Fruit fly (Drosophila melanogaster) whole organism, embryonic: ENCODE data around the gene CG9550.

Source experiments
- BEAF-32 ChIP-seq: fragments of 200-800 bp; sonication (Bioruptor generic); optimal IDR thresholded peaks from 3 replicates; lab custom pipeline; 2017; ENCODE audit warnings: missing biosample characterization, missing genetic modification characterization, mild to moderate bottlenecking, moderate library complexity, missing genetic modification reagents
- CG10209 ChIP-seq: fragments of 200-800 bp; sonication (Bioruptor generic); optimal IDR thresholded peaks from 3 replicates; lab custom pipeline; 2017; ENCODE audit warnings: missing biosample characterization, mild to moderate bottlenecking, missing genetic modification characterization, missing genetic modification reagents
- CG10267 ChIP-seq: fragments of 200-800 bp; sonication (Bioruptor generic); optimal IDR thresholded peaks from 2 replicates; lab custom pipeline; 2018; ENCODE audit warnings: missing biosample characterization, mild to moderate bottlenecking, missing genetic modification characterization, moderate library complexity
- CG12104 ChIP-seq: fragments of 200-800 bp; sonication (Bioruptor generic); optimal IDR thresholded peaks from 3 replicates; lab custom pipeline; 2016; ENCODE audit warnings: missing biosample characterization, missing genetic modification characterization
- CG12391 ChIP-seq: fragments of 200-800 bp; sonication (Bioruptor generic); optimal IDR thresholded peaks from 3 replicates; lab custom pipeline; 2018; ENCODE audit warnings: missing biosample characterization, mild to moderate bottlenecking, missing genetic modification characterization, moderate library complexity
- CG14710 ChIP-seq: fragments of 200-800 bp; sonication (Bioruptor generic); optimal IDR thresholded peaks from 3 replicates; lab custom pipeline; 2019; ENCODE audit warnings: missing biosample characterization, mild to moderate bottlenecking, missing genetic modification characterization, moderate library complexity
- CG15514 ChIP-seq: fragments of 200-800 bp; sonication (Bioruptor generic); optimal IDR thresholded peaks from 3 replicates; lab custom pipeline; 2017; ENCODE audit warnings: missing biosample characterization, missing genetic modification characterization, mild to moderate bottlenecking, moderate library complexity, missing genetic modification reagents
- CG15696 ChIP-seq: fragments of 200-800 bp; sonication (Bioruptor generic); optimal IDR thresholded peaks from 2 replicates; lab custom pipeline; 2019; ENCODE audit warnings: missing biosample characterization, mild to moderate bottlenecking, missing genetic modification characterization, moderate library complexity
- CG17361 ChIP-seq: fragments of 200-800 bp; sonication (Bioruptor generic); IDR thresholded peaks from 3 replicates; pipeline ENCODE4 v1.3.6; 2022; ENCODE audit warnings: missing biosample characterization, missing genetic modification characterization
- CG17829 ChIP-seq: fragments of 200-800 bp; optimal IDR thresholded peaks from 2 replicates; lab custom pipeline; 2019; ENCODE audit warnings: missing biosample characterization, mild to moderate bottlenecking, missing genetic modification characterization, moderate library complexity
- CG18011 ChIP-seq: fragments of 200-800 bp; sonication (Bioruptor generic); optimal IDR thresholded peaks from 2 replicates; lab custom pipeline; 2017; ENCODE audit warnings: missing biosample characterization, missing genetic modification characterization, mild to moderate bottlenecking, moderate library complexity, missing genotype
- CG18262 ChIP-seq: fragments of 200-800 bp; optimal IDR thresholded peaks from 3 replicates; lab custom pipeline; 2019; ENCODE audit warnings: missing biosample characterization, mild to moderate bottlenecking, missing genetic modification characterization, moderate library complexity
- CG18599 ChIP-seq: fragments of 200-800 bp; sonication (Bioruptor generic); optimal IDR thresholded peaks from 3 replicates; lab custom pipeline; 2017; ENCODE audit warnings: missing biosample characterization, missing genetic modification characterization, mild to moderate bottlenecking, moderate library complexity, missing genetic modification reagents
- CG2116 ChIP-seq: fragments of 200-800 bp; sonication (Bioruptor generic); optimal IDR thresholded peaks from 3 replicates; lab custom pipeline; 2018; ENCODE audit warnings: missing biosample characterization, mild to moderate bottlenecking, missing genetic modification characterization
- CG31224 ChIP-seq: fragments of 200-800 bp; sonication (Bioruptor generic); IDR thresholded peaks from 2 replicates; pipeline ENCODE4 v1.3.6; 2022; ENCODE audit warnings: missing biosample characterization, missing genetic modification characterization
- CG34376 ChIP-seq: fragments of 200-800 bp; sonication (Bioruptor generic); optimal IDR thresholded peaks from 2 replicates; lab custom pipeline; 2018; ENCODE audit warnings: missing biosample characterization, mild to moderate bottlenecking, missing genetic modification characterization
- CG3847 ChIP-seq: fragments of 200-800 bp; sonication (Bioruptor generic); IDR thresholded peaks from 2 replicates; pipeline ENCODE4 v1.3.6; 2022; ENCODE audit warnings: missing biosample characterization, missing genetic modification characterization
- CG3995 ChIP-seq: fragments of 200-800 bp; sonication (Bioruptor generic); optimal IDR thresholded peaks from 3 replicates; lab custom pipeline; 2016; ENCODE audit warnings: missing biosample characterization, missing genetic modification characterization
- CG4360 ChIP-seq: fragments of 200-800 bp; sonication (Bioruptor generic); IDR thresholded peaks from 2 replicates; pipeline ENCODE4 v1.3.6; 2022; ENCODE audit warnings: missing biosample characterization, missing genetic modification characterization
- CG4617 ChIP-seq: fragments of 200-800 bp; sonication (Bioruptor generic); optimal IDR thresholded peaks from 3 replicates; lab custom pipeline; 2016; ENCODE audit warnings: missing biosample characterization, missing genetic modification characterization, borderline replicate concordance
- CG6175 ChIP-seq: fragments of 200-800 bp; sonication (Bioruptor generic); IDR thresholded peaks from 3 replicates; pipeline ENCODE4 v1.3.6; 2022; ENCODE audit warnings: missing biosample characterization, missing genetic modification characterization
- CG7928 ChIP-seq: fragments of 200-800 bp; sonication (Bioruptor generic); optimal IDR thresholded peaks from 2 replicates; lab custom pipeline; 2017; ENCODE audit warnings: missing biosample characterization, mild to moderate bottlenecking, missing genetic modification characterization
- CG8924 ChIP-seq: fragments of 200-800 bp; optimal IDR thresholded peaks from 3 replicates; lab custom pipeline; 2019; ENCODE audit warnings: missing biosample characterization, mild to moderate bottlenecking, missing genetic modification characterization, moderate library complexity
- CTCF ChIP-seq: fragments of 200-800 bp; sonication (Bioruptor generic); optimal IDR thresholded peaks from 2 replicates; lab custom pipeline; 2017; ENCODE audit warnings: missing biosample characterization, mild to moderate bottlenecking, missing genetic modification characterization, moderate library complexity
- CoRest ChIP-seq: fragments of 200-800 bp; sonication (Bioruptor generic); optimal IDR thresholded peaks from 3 replicates; lab custom pipeline; 2018; ENCODE audit warnings: missing biosample characterization, mild to moderate bottlenecking, missing genetic modification characterization, moderate library complexity
- D19A ChIP-seq: fragments of 200-800 bp; optimal IDR thresholded peaks from 3 replicates; lab custom pipeline; 2019; ENCODE audit warnings: missing biosample characterization, mild to moderate bottlenecking, missing genetic modification characterization, moderate library complexity
- Dek ChIP-seq: fragments of 200-800 bp; sonication (Bioruptor generic); optimal IDR thresholded peaks from 3 replicates; lab custom pipeline; 2019; ENCODE audit warnings: missing biosample characterization, mild to moderate bottlenecking, missing genetic modification characterization, moderate library complexity
- Dp ChIP-seq: fragments of 200-800 bp; sonication (Bioruptor generic); optimal IDR thresholded peaks from 2 replicates; lab custom pipeline; 2018; ENCODE audit warnings: missing biosample characterization, mild to moderate bottlenecking, missing genetic modification characterization, moderate library complexity
- E2f2 ChIP-seq: fragments of 200-800 bp; sonication (Bioruptor generic); IDR thresholded peaks from 2 replicates; pipeline ENCODE4 v1.3.6; 2022; ENCODE audit warnings: missing biosample characterization, missing genetic modification characterization
- NFAT ChIP-seq: fragments of 200-800 bp; sonication (Bioruptor generic); IDR thresholded peaks from 2 replicates; pipeline ENCODE4 v1.3.6; 2022; ENCODE audit warnings: missing biosample characterization, missing genetic modification characterization
- Nf-YC ChIP-seq: fragments of 200-800 bp; optimal IDR thresholded peaks from 3 replicates; lab custom pipeline; 2019; ENCODE audit warnings: missing biosample characterization, mild to moderate bottlenecking, missing genetic modification characterization, moderate library complexity
- Optix ChIP-seq: fragments of 200-800 bp; sonication (Bioruptor generic); IDR thresholded peaks from 3 replicates; pipeline ENCODE4 v1.3.6; 2022; ENCODE audit warnings: missing biosample characterization, missing genetic modification characterization
- Pdp1 ChIP-seq, 2 experiments: fragments of 200-800 bp; sonication (Bioruptor generic); optimal IDR thresholded peaks; 3 replicates each; lab custom pipeline; 2016; ENCODE audit warnings: missing biosample characterization in 2 of 2, missing genetic modification characterization in 2 of 2, mild to moderate bottlenecking in 1 of 2, moderate library complexity in 1 of 2
- Spps ChIP-seq: fragments of 200-800 bp; sonication (Bioruptor generic); optimal IDR thresholded peaks from 2 replicates; lab custom pipeline; 2018; ENCODE audit warnings: missing biosample characterization, mild to moderate bottlenecking, missing genetic modification characterization
- Vsx1 ChIP-seq: fragments of 200-800 bp; sonication (Bioruptor generic); optimal IDR thresholded peaks from 2 replicates; lab custom pipeline; 2017; ENCODE audit warnings: missing biosample characterization, mild to moderate bottlenecking, missing genetic modification characterization, missing genetic modification reagents
- YL-1 ChIP-seq: fragments of 200-800 bp; sonication (Bioruptor generic); optimal IDR thresholded peaks from 3 replicates; lab custom pipeline; 2017; ENCODE audit warnings: missing biosample characterization, mild to moderate bottlenecking, missing genetic modification characterization
- br ChIP-seq: fragments of >200 bp; optimal IDR thresholded peaks from 2 replicates; lab custom pipeline; 2017
- disco-r ChIP-seq: fragments of 200-800 bp; sonication (Bioruptor generic); optimal IDR thresholded peaks from 2 replicates; lab custom pipeline; 2016; ENCODE audit warnings: missing biosample characterization, missing genetic modification characterization
- exex ChIP-seq: fragments of 200-800 bp; sonication (Bioruptor generic); optimal IDR thresholded peaks from 4 replicates; lab custom pipeline; 2018; ENCODE audit warnings: missing biosample characterization, mild to moderate bottlenecking, missing genetic modification characterization, moderate library complexity
- grau ChIP-seq: fragments of 200-800 bp; optimal IDR thresholded peaks from 3 replicates; lab custom pipeline; 2019; ENCODE audit warnings: missing biosample characterization, mild to moderate bottlenecking, missing genetic modification characterization, moderate library complexity
- knrl ChIP-seq: fragments of 200-800 bp; sonication (Bioruptor generic); IDR thresholded peaks from 3 replicates; pipeline ENCODE4 v1.3.6; 2022; ENCODE audit warnings: missing biosample characterization, missing genetic modification characterization; ENCODE audit not compliant: partially characterized antibody
- maf-S ChIP-seq: fragments of 200-800 bp; sonication (Bioruptor generic); optimal IDR thresholded peaks from 2 replicates; lab custom pipeline; 2016; ENCODE audit warnings: missing biosample characterization, missing genetic modification characterization
- pzg ChIP-seq: fragments of 200-800 bp; sonication (Bioruptor generic); optimal IDR thresholded peaks from 3 replicates; lab custom pipeline; 2018; ENCODE audit warnings: missing biosample characterization, mild to moderate bottlenecking, missing genetic modification characterization, moderate library complexity
- sens ChIP-seq: fragments of 200-800 bp; sonication (Bioruptor generic); peaks from one replicate; lab custom pipeline; 2016; ENCODE audit warnings: missing biosample characterization, missing genetic modification characterization
- sim ChIP-seq: fragments of 200-800 bp; sonication (Bioruptor generic); IDR thresholded peaks from 2 replicates; pipeline ENCODE4 v1.3.6; 2022; ENCODE audit warnings: missing biosample characterization, missing genetic modification characterization
- ssp ChIP-seq: fragments of 200-800 bp; sonication (Bioruptor generic); IDR thresholded peaks from 2 replicates; pipeline ENCODE4 v1.3.6; 2022; ENCODE audit warnings: missing biosample characterization, missing genetic modification characterization
- stwl ChIP-seq: fragments of 200-800 bp; sonication (Bioruptor generic); optimal IDR thresholded peaks from 3 replicates; lab custom pipeline; 2018; ENCODE audit warnings: missing biosample characterization, mild to moderate bottlenecking, missing genetic modification characterization, moderate library complexity
- trem ChIP-seq: fragments of 200-800 bp; optimal IDR thresholded peaks from 3 replicates; lab custom pipeline; 2019; ENCODE audit warnings: missing biosample characterization, mild to moderate bottlenecking, missing genetic modification characterization, moderate library complexity
- unpg ChIP-seq: fragments of 200-800 bp; sonication (Bioruptor generic); optimal IDR thresholded peaks from 3 replicates; lab custom pipeline; 2018; ENCODE audit warnings: missing biosample characterization, mild to moderate bottlenecking, missing genetic modification characterization, moderate library complexity
- wek ChIP-seq: fragments of 200-800 bp; sonication (Bioruptor generic); optimal IDR thresholded peaks from 3 replicates; lab custom pipeline; 2018; ENCODE audit warnings: missing biosample characterization, mild to moderate bottlenecking, missing genetic modification characterization, moderate library complexity
- zen ChIP-seq: fragments of 200-800 bp; sonication (Bioruptor generic); optimal IDR thresholded peaks from 3 replicates; lab custom pipeline; 2018; ENCODE audit warnings: missing biosample characterization, mild to moderate bottlenecking, missing genetic modification characterization, moderate library complexity

CG9550 gene

DNA sequence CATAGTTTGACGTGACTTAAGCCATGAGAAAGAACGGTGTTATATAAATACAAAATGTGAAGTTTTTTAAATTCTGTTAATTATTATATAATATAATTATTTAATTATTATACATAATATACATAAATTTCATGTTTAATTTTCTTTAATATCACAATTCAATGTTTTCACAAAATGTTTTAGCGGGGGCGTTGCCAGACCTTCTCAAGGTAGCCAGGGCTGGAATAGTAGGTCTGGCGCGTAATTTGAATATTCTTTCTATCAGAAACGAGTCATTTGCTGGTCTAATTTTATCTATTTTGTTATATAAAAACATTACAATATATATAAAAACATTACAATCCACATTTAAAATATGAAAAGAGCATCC, 48.5 kb upstream of the CG9550 start, which contains the start of gene Acox3:
Gene Acox3 (minus strand): TSS at position 70 of the 370 bp plus-strand sequence.
- TF ChIP-seq CoRest (tag; lab: Kevin White, UChicago) (peak; percentile 18), CG17829 (peak; percentile 27), CG31224 (GFP tag; lab: Robert Waterston, UW) (no peak), exex (tag; lab: Kevin White, UChicago) (peak; percentile 41), knrl (GFP tag; lab: Robert Waterston, UW) (no peak), CG18011 (GFP tag; lab: Kevin White, UChicago) (no peak), CG4360 (no peak), Spps (no peak), CG18262 (tag; lab: Kevin White, UChicago) (peak; percentile 19), D19A (peak; percentile 7), CG3995 (GFP tag; lab: Kevin White, UChicago) (peak; percentile 35), CG8924 (tag; lab: Kevin White, UChicago) (peak; percentile 24), sim (no peak), trem (tag; lab: Kevin White, UChicago) (peak; percentile 68), sens (peak; percentile 41), CG10209 (GFP tag; lab: Kevin White, UChicago) (no peak), CG15514 (GFP tag; lab: Kevin White, UChicago) (peak; percentile 33), YL-1 (peak; percentile 43), CG6175 (GFP tag; lab: Robert Waterston, UW) (no peak), unpg (no peak), grau (tag; lab: Kevin White, UChicago) (peak; percentile 8), CG12391 (tag; lab: Kevin White, UChicago) (peak; percentile 51), CG18599 (GFP tag; lab: Kevin White, UChicago) (no peak), Dp (GFP tag; lab: Kevin White, UChicago) (peak; percentile 97), CG10267 (tag; lab: Kevin White, UChicago) (peak; percentile 39), CG7928 (GFP tag; lab: Kevin White, UChicago) (peak; percentile 94), NFAT (no peak), CG3847 (GFP tag; lab: Robert Waterston, UW) (peak; percentile 32; the same call in 1 of the 2 replicates), Pdp1 (GFP tag; optimal IDR thresholded peaks at IDR 0.05; lab: Kevin White, UChicago) (peak in 1 of 2 experiments; percentile 81), ssp (no peak), CG12104 (no peak), CG15696 (no peak), pzg (GFP tag; lab: Kevin White, UChicago) (peak; percentile 41), CTCF (GFP tag; lab: Kevin White, UChicago) (peak; percentile 35), zen (tag; lab: Kevin White, UChicago) (no peak), wek (GFP tag; lab: Kevin White, UChicago) (no peak), BEAF-32 (GFP tag; lab: Kevin White, UChicago) (peak; percentile 6), Dek (peak; percentile 17), CG2116 (GFP tag; lab: Kevin White, UChicago) (peak; percentile 26), Nf-YC (tag; lab: Kevin White, UChicago) (peak; percentile 15), CG34376 (no peak), CG14710 (tag; lab: Kevin White, UChicago) (peak; percentile 59), maf-S (GFP tag; lab: Kevin White, UChicago) (no peak), Vsx1 (GFP tag; lab: Kevin White, UChicago) (peak; percentile 2), E2f2 (peak; percentile 96), br (lab: Kevin White, UChicago) (no peak), Optix (GFP tag; lab: Robert Waterston, UW) (no peak), disco-r (GFP tag; lab: Kevin White, UChicago) (no peak), stwl (tag; lab: Kevin White, UChicago) (peak; percentile 62), CG17361 (GFP tag; lab: Robert Waterston, UW) (0 out of 3 replicates have a peak, but pooled peaks have one; percentile 24), CG4617 (peak; percentile 14)
